Worm (Caenorhabditis elegans) whole organism, L4 larva: Measurements from ENCODE around the gene rtfo-1.

Experiments
- D1046.2 ChIP-seq: fragments of 200-800 bp; sonication (Bioruptor generic); IDR thresholded peaks from 2 replicates; pipeline ENCODE4 v1.3.6; 2022; ENCODE audit warnings: missing genetic modification characterization, missing compliant biosample characterization
- T26A8.4 ChIP-seq: fragments of 200-800 bp; sonication (Bioruptor generic); IDR thresholded peaks from 2 replicates; pipeline ENCODE4 v1.3.6; 2022; ENCODE audit warnings: missing genetic modification characterization, missing compliant biosample characterization
- Y5F2A.4 ChIP-seq: fragments of 200-800 bp; sonication (Bioruptor generic); optimal IDR thresholded peaks from 2 replicates; lab custom pipeline; 2018; ENCODE audit warnings: mild to moderate bottlenecking, missing genetic modification characterization, missing compliant biosample characterization
- ZK337.2 ChIP-seq: fragments of 200-800 bp; sonication (Bioruptor generic); IDR thresholded peaks from 2 replicates; pipeline ENCODE4 v1.3.6; 2022; ENCODE audit warnings: missing genetic modification reagents, missing genetic modification characterization, missing compliant biosample characterization
- aha-1 ChIP-seq: fragments of 150-350 bp; peaks from one replicate; lab custom pipeline; 2014; ENCODE audit warnings: missing biosample characterization, missing genetic modification characterization
- aly-2 ChIP-seq: sonication (generic microtip); optimal IDR thresholded peaks from 2 replicates; lab custom pipeline; 2018; ENCODE audit warnings: missing biosample characterization, missing genetic modification characterization
- arid-1 ChIP-seq: fragments of 200-800 bp; sonication (Bioruptor generic); conservative IDR thresholded peaks from 2 replicates; pipeline ENCODE4 v1.3.6; 2022; ENCODE audit warnings: missing genetic modification reagents, missing genetic modification characterization, missing compliant biosample characterization
- ceh-82 ChIP-seq: sonication (generic microtip); optimal IDR thresholded peaks from 2 replicates; lab custom pipeline; 2017; ENCODE audit warnings: missing biosample characterization, missing genetic modification characterization
- cey-2 ChIP-seq: sonication (generic microtip); optimal IDR thresholded peaks from 3 replicates; lab custom pipeline; 2017; ENCODE audit warnings: missing genetic modification characterization, mild to moderate bottlenecking, missing compliant biosample characterization, antibody characterized with exemption, borderline replicate concordance; ENCODE audit not compliant: insufficient read depth
- dmd-8 ChIP-seq: fragments of 200-800 bp; sonication (Bioruptor generic); IDR thresholded peaks from 2 replicates; pipeline ENCODE4 v1.3.6; 2022; ENCODE audit warnings: missing genetic modification characterization, missing compliant biosample characterization
- dve-1 ChIP-seq: sonication (generic microtip); optimal IDR thresholded peaks from 2 replicates; lab custom pipeline; 2017; ENCODE audit warnings: antibody characterized with exemption, mild to moderate bottlenecking, missing genetic modification characterization, missing compliant biosample characterization; ENCODE audit not compliant: insufficient read depth
- fos-1 ChIP-seq: fragments of 150-350 bp; optimal IDR thresholded peaks from 2 replicates; lab custom pipeline; 2014; ENCODE audit warnings: missing biosample characterization, missing genetic modification characterization
- hlh-30 ChIP-seq: sonication (generic microtip); optimal IDR thresholded peaks from 2 replicates; lab custom pipeline; 2017; ENCODE audit warnings: antibody characterized with exemption, mild to moderate bottlenecking, missing genetic modification characterization, missing compliant biosample characterization; ENCODE audit not compliant: insufficient read depth
- hmg-1.1 ChIP-seq: fragments of 200-800 bp; sonication (Bioruptor generic); IDR thresholded peaks from 2 replicates; pipeline ENCODE4 v1.3.6; 2022; ENCODE audit warnings: missing genetic modification reagents, missing genetic modification characterization, missing compliant biosample characterization
- lim-7 ChIP-seq: fragments of 200-800 bp; sonication (Bioruptor generic); IDR thresholded peaks from 2 replicates; pipeline ENCODE4 v1.3.6; 2022; ENCODE audit warnings: missing genetic modification characterization, missing compliant biosample characterization
- lin-13 ChIP-seq: fragments of 150-350 bp; optimal IDR thresholded peaks from 2 replicates; lab custom pipeline; 2014; ENCODE audit warnings: missing biosample characterization, missing genetic modification reagents, missing genetic modification characterization
- mes-2 ChIP-seq: sonication (generic microtip); optimal IDR thresholded peaks from 2 replicates; lab custom pipeline; 2016; ENCODE audit warnings: missing genotype, mild to moderate bottlenecking, missing genetic modification characterization, missing compliant biosample characterization; ENCODE audit not compliant: poor library complexity, severe bottlenecking
- mxl-3 ChIP-seq: fragments of 200-800 bp; sonication (Bioruptor generic); optimal IDR thresholded peaks from 2 replicates; lab custom pipeline; 2018; ENCODE audit warnings: mild to moderate bottlenecking, missing genetic modification characterization, missing compliant biosample characterization
- nhr-10 ChIP-seq: fragments of 150-350 bp; optimal IDR thresholded peaks from 2 replicates; lab custom pipeline; 2014; ENCODE audit warnings: missing biosample characterization, missing genetic modification characterization
- nhr-11 ChIP-seq: fragments of 150-350 bp; optimal IDR thresholded peaks from 2 replicates; lab custom pipeline; 2014; ENCODE audit warnings: missing biosample characterization, missing genetic modification characterization
- nhr-41 ChIP-seq: fragments of 200-800 bp; sonication (Bioruptor generic); IDR thresholded peaks from 2 replicates; pipeline ENCODE4 v1.3.6; 2022; ENCODE audit warnings: missing genetic modification reagents, missing genetic modification characterization, missing compliant biosample characterization
- php-3 ChIP-seq: fragments of 200-800 bp; sonication (Bioruptor generic); IDR thresholded peaks from 2 replicates; pipeline ENCODE4 v1.3.6; 2022; ENCODE audit warnings: missing genetic modification reagents, missing genetic modification characterization, missing compliant biosample characterization
- pqm-1 ChIP-seq: sonication (generic microtip); optimal IDR thresholded peaks from 2 replicates; lab custom pipeline; 2017; ENCODE audit warnings: missing biosample characterization, missing genetic modification characterization
- snpc-4 ChIP-seq: fragments of 150-350 bp; optimal IDR thresholded peaks from 2 replicates; lab custom pipeline; 2014; ENCODE audit warnings: missing biosample characterization, missing genetic modification characterization
- spr-1 ChIP-seq: sonication (generic microtip); optimal IDR thresholded peaks from 2 replicates; lab custom pipeline; 2016; ENCODE audit warnings: mild to moderate bottlenecking, missing genetic modification characterization, missing compliant biosample characterization
- spr-3 ChIP-seq: fragments of 200-800 bp; sonication (Bioruptor generic); optimal IDR thresholded peaks from 2 replicates; lab custom pipeline; 2018; ENCODE audit warnings: mild to moderate bottlenecking, missing genetic modification characterization, missing compliant biosample characterization
- tra-1 ChIP-seq: fragments of 200-800 bp; sonication (Bioruptor generic); IDR thresholded peaks from 2 replicates; pipeline ENCODE4 v1.3.6; 2022; ENCODE audit warnings: missing genetic modification reagents, missing genetic modification characterization, missing compliant biosample characterization
- unc-130 ChIP-seq: sonication (generic microtip); optimal IDR thresholded peaks from 2 replicates; lab custom pipeline; 2016; ENCODE audit warnings: missing genetic modification reagents, missing genetic modification characterization, missing compliant biosample characterization
- unc-62 ChIP-seq, 3 experiments: fragments of 150-350 bp in 1 of 3; sonication (generic microtip); optimal IDR thresholded peaks in 2 of 3; peaks in 1 of 3; 1 replicate in 1 of 3; 2 replicates in 2 of 3; lab custom pipeline; 2014 to 2017; ENCODE audit warnings: missing biosample characterization in 3 of 3, missing genetic modification characterization in 3 of 3, missing genetic modification reagents in 3 of 3, missing genotype in 1 of 3
- zfp-2 ChIP-seq: sonication (generic microtip); optimal IDR thresholded peaks from 2 replicates; lab custom pipeline; 2016; ENCODE audit warnings: mild to moderate bottlenecking, missing genetic modification characterization, missing compliant biosample characterization
- zfp-3 ChIP-seq: fragments of 200-800 bp; sonication (Bioruptor generic); conservative IDR thresholded peaks from 2 replicates; pipeline ENCODE4 v1.3.6; 2022; ENCODE audit warnings: missing genetic modification reagents, missing genetic modification characterization, missing compliant biosample characterization
- ztf-11 ChIP-seq: fragments of 150-350 bp; optimal IDR thresholded peaks from 2 replicates; lab custom pipeline; 2014; ENCODE audit warnings: missing biosample characterization, missing genetic modification characterization
- ztf-7 ChIP-seq: fragments of 150-350 bp; optimal IDR thresholded peaks from 2 replicates; lab custom pipeline; 2014; ENCODE audit warnings: missing biosample characterization, missing genetic modification characterization

Gene rtfo-1

ce11 chrV:9587619-9588018, 5.2 kb upstream of the rtfo-1 start:
- no peak for TF ChIP-seq zfp-3 (GFP tag; lab: Robert Waterston, UW)
- TF ChIP-seq aha-1 (tag; lab: Kevin White, UChicago), result peak; percentile 94

ce11 chrV:9584263-9584662, 1.8 kb upstream of the rtfo-1 start:
- peak in 1 of 2 experiments; percentile 62 for TF ChIP-seq unc-62 (GFP tag; optimal IDR thresholded peaks at IDR 0.05 in 1 of 2; lab: Kevin White, UChicago)
- no peak for TF ChIP-seq unc-62 (tag; optimal IDR thresholded peaks at IDR 0.05; lab: Kevin White, UChicago)
- TF ChIP-seq aly-2 (tag; lab: Kevin White, UChicago), result no peak
- peak; percentile 13 for TF ChIP-seq aha-1 (tag; lab: Kevin White, UChicago)

DNA sequence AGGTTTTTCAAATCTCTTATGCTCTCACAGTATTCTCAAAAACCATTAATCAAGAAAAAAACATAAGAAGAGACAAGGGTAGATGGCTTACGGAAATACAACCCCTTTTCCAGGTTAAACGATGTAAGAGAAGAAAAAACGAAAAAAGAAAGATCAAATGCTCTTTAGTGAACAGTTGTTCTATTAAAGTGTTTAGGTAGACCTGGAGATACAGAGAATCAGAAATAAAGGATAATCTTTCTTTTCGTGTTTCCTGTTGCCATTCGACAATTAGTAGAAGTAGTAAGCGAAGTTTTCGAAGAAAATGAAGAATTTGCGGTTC, 840 bp upstream of the rtfo-1 start, which contains the start of gene K09G1.1:
TSS of gene K09G1.1 (plus strand) at position 223 of the 322 bp plus-strand sequence.
- TF ChIP-seq nhr-11 (tag; lab: Kevin White, UChicago), result no peak
- no peak for TF ChIP-seq php-3
- no peak for TF ChIP-seq hmg-1.1
- TF ChIP-seq lin-13 (GFP tag; lab: Kevin White, UChicago), result no peak
- TF ChIP-seq Y5F2A.4 (GFP tag; lab: Kevin White, UChicago), result no peak
- no peak for TF ChIP-seq D1046.2 (GFP tag; lab: Robert Waterston, UW)
- TF ChIP-seq nhr-10 (tag; lab: Kevin White, UChicago), result no peak
- TF ChIP-seq ZK337.2 (GFP tag; lab: Robert Waterston, UW), result no peak
- no peak for TF ChIP-seq spr-3 (GFP tag; lab: Kevin White, UChicago)
- TF ChIP-seq nhr-41 (GFP tag; lab: Robert Waterston, UW), result no peak
- TF ChIP-seq snpc-4 (tag; lab: Kevin White, UChicago), result no peak

ce11 chrV:9576991-9577390, 5.5 kb downstream of the rtfo-1 start, which contains the start of gene F25B3.2:
TSS of gene F25B3.2 (plus strand) at chrV:9577291.
- no peak for TF ChIP-seq spr-1 (tag; lab: Kevin White, UChicago)
- TF ChIP-seq mes-2, result no peak
- TF ChIP-seq arid-1 (GFP tag; lab: Robert Waterston, UW), result no peak
- no peak for TF ChIP-seq T26A8.4 (GFP tag; lab: Robert Waterston, UW)
- no peak for TF ChIP-seq zfp-2 (tag; lab: Kevin White, UChicago)
- no peak for TF ChIP-seq ztf-11 (tag; lab: Kevin White, UChicago)
- TF ChIP-seq ceh-82 (tag; lab: Kevin White, UChicago), result no peak
- no peak for TF ChIP-seq hlh-30 (tag; lab: Kevin White, UChicago)
- no peak for TF ChIP-seq aly-2 (tag; lab: Kevin White, UChicago)
- TF ChIP-seq fos-1, result no peak
- no peak for TF ChIP-seq tra-1 (GFP tag; lab: Robert Waterston, UW)
- TF ChIP-seq pqm-1 (tag; lab: Kevin White, UChicago), result no peak
- no peak for TF ChIP-seq cey-2 (tag; lab: Kevin White, UChicago)
- TF ChIP-seq dmd-8 (GFP tag; lab: Robert Waterston, UW), result no peak
- no peak for TF ChIP-seq unc-130 (GFP tag; lab: Kevin White, UChicago)

DNA sequence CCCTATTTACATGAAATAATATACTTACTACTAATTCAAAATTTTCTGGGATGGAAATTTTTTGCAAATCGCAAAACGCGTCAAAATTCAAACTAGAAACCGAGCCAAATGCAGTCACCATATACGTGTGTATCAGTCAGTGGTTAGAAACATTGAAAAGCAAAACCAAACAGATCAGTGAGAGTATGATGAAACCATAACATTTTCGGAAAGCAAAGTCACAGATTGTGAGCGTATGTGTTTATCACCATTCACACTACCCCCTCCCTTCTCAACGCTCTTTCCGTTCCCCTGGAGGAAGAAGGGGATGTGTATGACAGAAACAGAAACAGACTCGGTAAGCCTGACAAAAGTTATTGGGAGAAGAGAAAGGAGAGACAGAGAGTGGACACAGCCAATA, 10.8 kb downstream of the rtfo-1 start:
- TF ChIP-seq dve-1 (tag; lab: Kevin White, UChicago), result peak; percentile 50
- TF ChIP-seq lim-7, result no peak
- TF ChIP-seq unc-62 (GFP tag; optimal IDR thresholded peaks at IDR 0.05 in 1 of 2; lab: Kevin White, UChicago), result peak in 1 of 2 experiments; percentile 92
- TF ChIP-seq unc-62 (tag; optimal IDR thresholded peaks at IDR 0.05; lab: Kevin White, UChicago), result no peak

ce11 chrV:9571056-9571455, 11.4 kb downstream of the rtfo-1 start:
- TF ChIP-seq dve-1 (tag; lab: Kevin White, UChicago), result peak; percentile 63
- no peak for TF ChIP-seq mxl-3
- TF ChIP-seq ztf-7, result peak; percentile 32
